Worm (Caenorhabditis elegans): Measurements from ENCODE around the gene F49E11.7.
A peak's percentile ranks its signal among the peaks of the same experiment; 100 is the strongest.

F49E11.7 gene

ce11 chrIV:13035302-13035701, 17.4 kb upstream of the F49E11.7 start:
- TF ChIP-seq madf-3 (GFP tag; IDR thresholded peaks at IDR 0.05) (0 out of 2 replicates have a peak, but pooled peaks have one; percentile 32), nhr-120 (GFP tag; IDR thresholded peaks at IDR 0.05) (no peak), ama-1 (optimal IDR thresholded peaks at IDR 0.05) (no peak), ama-1 (GFP tag; optimal IDR thresholded peaks at IDR 0.05) (peak in 1 of 2 experiments; percentile 32), lin-54 (GFP tag; optimal IDR thresholded peaks at IDR 0.05) (no peak), F49E8.2 (tag; optimal IDR thresholded peaks at IDR 0.05; ENCODE audit: insufficient read depth) (peak; percentile 11), athp-1 (tag; optimal IDR thresholded peaks at IDR 0.05) (peak; percentile 40), snpc-4 (GFP tag; optimal IDR thresholded peaks at IDR 0.05) (no peak), snpc-4 (tag; optimal IDR thresholded peaks at IDR 0.05) (peak in 1 of 4 experiments; percentile 19), nhr-80 (tag; optimal IDR thresholded peaks at IDR 0.05) (no peak), madf-8 (GFP tag; conservative IDR thresholded peaks at IDR 0.05) (no peak), egl-18 (GFP tag; IDR thresholded peaks at IDR 0.05) (no peak), hrde-1 (tag; optimal IDR thresholded peaks at IDR 0.05; ENCODE audit: borderline replicate concordance) (peak; percentile 37), F55B11.4 (tag; optimal IDR thresholded peaks at IDR 0.05; ENCODE audit: borderline replicate concordance, insufficient read depth) (no peak), him-1 (tag; optimal IDR thresholded peaks at IDR 0.05) (no peak), Y79H2A.3 (GFP tag; conservative IDR thresholded peaks at IDR 0.05) (peak; percentile 52; the same call in 1 of the 2 replicates), sdz-38 (tag; optimal IDR thresholded peaks at IDR 0.05) (no peak), ccch-3 (GFP tag; optimal IDR thresholded peaks at IDR 0.05) (no peak), B0336.3 (GFP tag; IDR thresholded peaks at IDR 0.05) (peak; percentile 40; the same call in 1 of the 2 replicates), zim-3 (tag; optimal IDR thresholded peaks at IDR 0.05) (no peak), Y53F4B.3 (GFP tag; IDR thresholded peaks at IDR 0.05) (no peak), attf-6 (GFP tag; IDR thresholded peaks at IDR 0.05) (0 out of 2 replicates have a peak, but pooled peaks have one; percentile 20), F33H1.4 (GFP tag; IDR thresholded peaks at IDR 0.05) (no peak), aptf-3 (GFP tag; IDR thresholded peaks at IDR 0.05) (no peak), cebp-1 (GFP tag; IDR thresholded peaks at IDR 0.05) (no peak), cebp-1 (tag; optimal IDR thresholded peaks at IDR 0.05) (peak; percentile 14), snpc-3.4 (tag; optimal IDR thresholded peaks at IDR 0.05) (no peak), F52B5.7 (tag; optimal IDR thresholded peaks at IDR 0.05) (peak; percentile 73), egrh-3 (GFP tag; IDR thresholded peaks at IDR 0.05) (no peak)

DNA sequence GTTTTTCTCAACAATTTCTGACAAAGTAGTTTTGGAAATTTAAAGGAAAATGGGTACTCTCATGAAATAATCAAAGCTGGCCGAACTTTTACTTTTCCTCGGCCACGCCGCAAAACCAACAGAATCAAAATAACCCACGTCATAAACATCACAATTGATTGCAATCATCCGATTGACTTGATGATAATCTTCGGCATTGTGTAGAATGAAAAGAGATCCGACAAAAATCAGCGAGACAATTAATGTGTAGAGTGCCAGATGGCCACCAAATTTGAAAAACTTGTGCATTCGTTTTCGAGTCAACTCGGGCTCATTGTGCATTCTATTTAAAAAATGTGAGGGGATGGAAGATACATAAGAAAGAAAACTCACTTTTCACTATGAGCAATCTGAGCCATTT, 15.8 kb upstream of the F49E11.7 start:
- TF ChIP-seq ceh-40 (GFP tag; IDR thresholded peaks at IDR 0.05): no peak
- TF ChIP-seq attf-3 (GFP tag; conservative IDR thresholded peaks at IDR 0.05): no peak
- TF ChIP-seq cebp-2 (GFP tag; IDR thresholded peaks at IDR 0.05): no peak

DNA sequence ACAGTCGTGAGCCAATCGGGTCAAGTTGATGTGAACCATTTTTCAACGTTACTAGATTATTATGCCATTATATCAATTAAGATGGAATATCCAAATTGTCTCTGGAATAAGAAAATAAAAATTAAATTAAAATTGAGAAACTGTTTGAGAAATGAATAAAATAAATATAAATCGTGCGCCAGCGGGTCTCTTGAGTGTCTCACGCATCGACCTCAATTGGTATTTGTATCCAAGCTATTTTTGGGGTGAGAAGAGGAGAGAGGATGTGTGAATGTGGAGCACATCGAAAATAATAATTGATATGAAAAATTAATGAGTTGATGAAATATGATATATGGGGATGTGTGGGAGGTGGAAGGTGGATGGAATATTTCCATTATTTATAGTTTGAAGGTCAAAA, 13.8 kb upstream of the F49E11.7 start, which contains the start of gene F49E11.2:
F49E11.2 (minus strand) TSS at position 101 of the 400 bp plus-strand sequence.
- TF ChIP-seq cebp-2 (GFP tag; IDR thresholded peaks at IDR 0.05): 0 out of 2 replicates have a peak, but pooled peaks have one; percentile 67
- TF ChIP-seq unc-62 (GFP tag; optimal IDR thresholded peaks at IDR 0.05): no peak

ce11 chrIV:13041486-13041885, 11.2 kb upstream of the F49E11.7 start:
- TF ChIP-seq lin-26 (GFP tag; IDR thresholded peaks at IDR 0.05) (no peak), cebp-2 (GFP tag; IDR thresholded peaks at IDR 0.05) (0 out of 2 replicates have a peak, but pooled peaks have one; percentile 52), akir-1 (GFP tag; optimal IDR thresholded peaks at IDR 0.05) (no peak), attf-3 (GFP tag; conservative IDR thresholded peaks at IDR 0.05) (no peak)

Measured in whole organism, young adult.